Worm (Caenorhabditis elegans) whole organism, L1 larva: ENCODE measurements around the gene W03F9.2.

ENCODE experiments used
- blmp-1 ChIP-seq: fragments of 150-350 bp; optimal IDR thresholded peaks from 2 replicates; lab custom pipeline; 2014; ENCODE audit warnings: missing biosample characterization, missing genetic modification characterization
- efl-1 ChIP-seq, 4 experiments: fragments of 150-350 bp; optimal IDR thresholded peaks in 3 of 4; peaks in 1 of 4; 1 replicate in 1 of 4; 2 replicates in 3 of 4; lab custom pipeline; 2014; ENCODE audit warnings: missing biosample characterization in 2 of 4, missing genetic modification characterization in 2 of 4, missing genetic modification reagents in 2 of 4
- egl-27 ChIP-seq, 2 experiments: fragments of 150-350 bp in 1 of 2; sonication (generic microtip); optimal IDR thresholded peaks; 3 replicates each; lab custom pipeline; 2017 to 2018; ENCODE audit warnings: missing biosample characterization in 2 of 2, missing genetic modification characterization in 2 of 2, missing genetic modification reagents in 2 of 2
- fkh-10 ChIP-seq: sonication (generic microtip); optimal IDR thresholded peaks from 2 replicates; lab custom pipeline; 2017; ENCODE audit warnings: missing biosample characterization, missing genetic modification reagents, missing genetic modification characterization
- fkh-4 ChIP-seq: sonication (generic microtip); optimal IDR thresholded peaks from 2 replicates; lab custom pipeline; 2016; ENCODE audit warnings: missing compliant biosample characterization, missing genetic modification characterization, borderline replicate concordance
- fos-1 ChIP-seq: fragments of 150-350 bp; optimal IDR thresholded peaks from 2 replicates; lab custom pipeline; 2014; ENCODE audit warnings: missing biosample characterization, missing genetic modification characterization
- grh-1 ChIP-seq: fragments of 200-800 bp; sonication (Bioruptor generic); IDR thresholded peaks from 2 replicates; pipeline ENCODE4 v1.3.6; 2022; ENCODE audit warnings: missing genetic modification reagents, missing genetic modification characterization, missing compliant biosample characterization
- lin-35 ChIP-seq, 2 experiments: fragments of 150-350 bp; optimal IDR thresholded peaks; 2 replicates each; lab custom pipeline; 2014; ENCODE audit warnings: missing biosample characterization in 2 of 2, missing genetic modification characterization in 2 of 2, missing genetic modification reagents in 2 of 2
- lir-3 ChIP-seq: sonication (generic microtip); optimal IDR thresholded peaks from 2 replicates; lab custom pipeline; 2016; ENCODE audit warnings: mild to moderate bottlenecking, missing genetic modification characterization, moderate library complexity, missing compliant biosample characterization; ENCODE audit not compliant: poor library complexity
- lsy-2 ChIP-seq, 2 experiments: fragments of 150-350 bp; optimal IDR thresholded peaks; 2 replicates each; lab custom pipeline; 2014; ENCODE audit warnings: missing biosample characterization in 2 of 2, missing genetic modification characterization in 2 of 2
- nhr-237 ChIP-seq: fragments of 150-350 bp; optimal IDR thresholded peaks from 2 replicates; lab custom pipeline; 2014; ENCODE audit warnings: missing biosample characterization, missing genetic modification characterization
- tbx-2 ChIP-seq: sonication (generic microtip); optimal IDR thresholded peaks from 2 replicates; lab custom pipeline; 2016; ENCODE audit warnings: missing genetic modification characterization, missing compliant biosample characterization
- zag-1 ChIP-seq: fragments of 150-350 bp; optimal IDR thresholded peaks from 2 replicates; lab custom pipeline; 2014; ENCODE audit warnings: missing biosample characterization, missing genetic modification characterization

DNA sequence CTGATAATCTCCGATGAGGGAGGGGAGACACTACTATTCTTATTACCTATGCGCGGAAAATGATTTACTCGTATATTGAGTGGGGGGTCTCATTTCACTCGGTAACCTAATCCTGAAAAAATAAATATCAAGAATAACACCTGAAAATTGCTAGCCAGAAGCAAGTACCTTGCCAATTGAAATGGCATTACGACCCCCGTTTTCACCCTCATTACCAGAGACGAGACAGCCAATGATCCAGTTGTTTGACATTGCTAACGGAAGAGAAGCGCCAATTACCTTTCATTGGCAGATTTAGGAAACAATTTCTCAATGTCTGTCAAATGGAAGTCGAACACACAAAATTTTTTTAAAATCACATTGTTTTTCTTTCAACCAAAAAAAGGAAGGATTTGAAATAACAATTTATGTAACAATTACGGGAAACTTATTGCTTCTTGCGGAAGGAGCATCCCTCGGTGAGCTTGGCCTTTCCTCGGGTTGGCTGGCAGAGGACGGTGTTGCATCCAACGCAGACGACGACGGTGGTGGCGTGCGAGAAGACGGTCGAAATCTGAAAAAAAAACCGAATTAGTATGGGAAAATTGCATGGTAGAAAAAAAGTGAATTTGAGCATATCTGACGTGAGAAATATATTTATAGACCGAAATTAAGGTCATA, 24.7 kb downstream of the W03F9.2 start:
- TF ChIP-seq fos-1 (tag; lab: Kevin White, UChicago) (no peak), lin-35 (GFP tag; optimal IDR thresholded peaks at IDR 0.05; lab: Kevin White, UChicago) (no peak), blmp-1 (tag; lab: Kevin White, UChicago) (no peak), grh-1 (GFP tag; lab: Robert Waterston, UW) (no peak), efl-1 (optimal IDR thresholded peaks at IDR 0.05; lab: Kevin White, UChicago) (no peak), efl-1 (GFP tag; optimal IDR thresholded peaks at IDR 0.05 in 1 of 2; lab: Kevin White, UChicago) (no peak), nhr-237 (tag; lab: Kevin White, UChicago) (no peak), lsy-2 (tag; optimal IDR thresholded peaks at IDR 0.05; lab: Kevin White, UChicago) (peak in 1 of 2 experiments; percentile 17), fkh-4 (tag; lab: Kevin White, UChicago) (no peak), fkh-10 (GFP tag; lab: Kevin White, UChicago) (no peak), tbx-2 (tag; lab: Kevin White, UChicago) (no peak), lir-3 (tag; lab: Kevin White, UChicago) (no peak), egl-27 (tag; optimal IDR thresholded peaks at IDR 0.05; lab: Kevin White, UChicago) (no peak), zag-1 (tag; lab: Kevin White, UChicago) (no peak)
